Worm (Caenorhabditis elegans) whole organism, L2 larva: ENCODE results near the gene T28F3.9.
A peak's percentile ranks its signal among the peaks of the same experiment; 100 is the strongest.

Experiments
- C34F6.9 ChIP-seq: fragments of 150-350 bp; optimal IDR thresholded peaks from 2 replicates; lab custom pipeline; 2014; ENCODE audit warnings: missing biosample characterization, missing genetic modification characterization
- ama-1 ChIP-seq: fragments of 150-350 bp; optimal IDR thresholded peaks from 2 replicates; lab custom pipeline; 2018; ENCODE audit warnings: inconsistent platforms
- egl-27 ChIP-seq: sonication (generic microtip); optimal IDR thresholded peaks from 3 replicates; lab custom pipeline; 2017; ENCODE audit warnings: missing biosample characterization, missing genetic modification reagents, missing genetic modification characterization
- elt-3 ChIP-seq: sonication (generic microtip); optimal IDR thresholded peaks from 2 replicates; lab custom pipeline; 2017; ENCODE audit warnings: missing biosample characterization, missing genetic modification characterization
- fos-1 ChIP-seq: fragments of 150-350 bp; optimal IDR thresholded peaks from 2 replicates; lab custom pipeline; 2014; ENCODE audit warnings: missing biosample characterization, missing genetic modification characterization
- nhr-12 ChIP-seq: fragments of 150-350 bp; optimal IDR thresholded peaks from 2 replicates; lab custom pipeline; 2014; ENCODE audit warnings: missing biosample characterization, missing genetic modification characterization
- nhr-25 ChIP-seq: fragments of 150-350 bp; sonication (generic microtip); optimal IDR thresholded peaks from 3 replicates; lab custom pipeline; 2014; ENCODE audit warnings: missing biosample characterization, missing genetic modification characterization
- nhr-77 ChIP-seq: fragments of 150-350 bp; optimal IDR thresholded peaks from 2 replicates; lab custom pipeline; 2014; ENCODE audit warnings: missing biosample characterization, missing genetic modification characterization
- snpc-4 ChIP-seq: fragments of 150-350 bp; optimal IDR thresholded peaks from 2 replicates; lab custom pipeline; 2014; ENCODE audit warnings: missing biosample characterization, missing genetic modification characterization
- ztf-1 ChIP-seq: fragments of 200-800 bp; sonication (Bioruptor generic); conservative IDR thresholded peaks from 2 replicates; pipeline ENCODE4 v1.3.6; 2022; ENCODE audit warnings: missing genetic modification characterization, missing compliant biosample characterization

ce11 chrIV:17338920-17339510 lies 30.7 kb downstream of the T28F3.9 start, which contains the start of gene C49C3.10:
- no peak for TF ChIP-seq C34F6.9 (tag; lab: Kevin White, UChicago)
- TF ChIP-seq snpc-4 (tag; lab: Kevin White, UChicago): no peak
- no peak for TF ChIP-seq egl-27 (tag; lab: Kevin White, UChicago)
- no peak for TF ChIP-seq ztf-1
- no peak for TF ChIP-seq nhr-25 (tag; lab: Kevin White, UChicago)
- no peak for TF ChIP-seq nhr-77 (tag; lab: Kevin White, UChicago)
- no peak for TF ChIP-seq ama-1
- no peak for TF ChIP-seq elt-3
- TF ChIP-seq fos-1 (tag; lab: Kevin White, UChicago): peak; percentile 74
- TF ChIP-seq nhr-12: no peak
